Worm (Caenorhabditis elegans) whole organism, young adult: ENCODE data around the gene F35F11.2.

Experiments
- D2030.7 ChIP-seq: fragments of 200-800 bp; sonication (Bioruptor generic); IDR thresholded peaks from 2 replicates; pipeline ENCODE4 v1.3.6; 2022; ENCODE audit warnings: missing genetic modification reagents, missing genetic modification characterization, missing compliant biosample characterization
- F33H1.4 ChIP-seq: fragments of 200-800 bp; sonication (Bioruptor generic); IDR thresholded peaks from 2 replicates; pipeline ENCODE4 v1.3.6; 2022; ENCODE audit warnings: missing genetic modification reagents, missing genetic modification characterization, missing compliant biosample characterization
- F37B4.10 ChIP-seq: fragments of 200-800 bp; sonication (Bioruptor generic); IDR thresholded peaks from 2 replicates; pipeline ENCODE4 v1.3.6; 2022; ENCODE audit warnings: missing genetic modification characterization, missing compliant biosample characterization
- F49E8.2 ChIP-seq: sonication (generic microtip); optimal IDR thresholded peaks from 3 replicates; lab custom pipeline; 2017; ENCODE audit warnings: missing genetic modification characterization, mild to moderate bottlenecking, missing compliant biosample characterization, antibody characterized with exemption, moderate library complexity; ENCODE audit not compliant: insufficient read depth
- F57A8.1 ChIP-seq: fragments of 200-800 bp; sonication (Bioruptor generic); optimal IDR thresholded peaks from 2 replicates; lab custom pipeline; 2018; ENCODE audit warnings: mild to moderate bottlenecking, missing genetic modification characterization, moderate library complexity, missing compliant biosample characterization
- T07F8.4 ChIP-seq: sonication (generic microtip); optimal IDR thresholded peaks from 2 replicates; lab custom pipeline; 2016; ENCODE audit warnings: mild to moderate bottlenecking, missing genetic modification characterization, moderate library complexity, missing compliant biosample characterization
- Y53G8AR.9 ChIP-seq: fragments of 200-800 bp; sonication (Bioruptor generic); conservative IDR thresholded peaks from 2 replicates; pipeline ENCODE4 v1.3.6; 2022; ENCODE audit warnings: missing genetic modification reagents, missing genetic modification characterization, missing compliant biosample characterization
- Y95B8A.8 ChIP-seq: fragments of 200-800 bp; sonication (Bioruptor generic); IDR thresholded peaks from 2 replicates; pipeline ENCODE4 v1.3.6; 2022; ENCODE audit warnings: missing genetic modification reagents, missing genetic modification characterization, missing compliant biosample characterization
- atf-7 ChIP-seq: sonication (generic microtip); optimal IDR thresholded peaks from 2 replicates; lab custom pipeline; 2017; ENCODE audit warnings: mild to moderate bottlenecking, missing genetic modification characterization, missing compliant biosample characterization
- athp-1 ChIP-seq: sonication (generic microtip); optimal IDR thresholded peaks from 2 replicates; lab custom pipeline; 2017; ENCODE audit warnings: mild to moderate bottlenecking, missing genetic modification characterization, missing compliant biosample characterization
- attf-3 ChIP-seq: fragments of 200-800 bp; sonication (Bioruptor generic); conservative IDR thresholded peaks from 2 replicates; pipeline ENCODE4 v1.3.6; 2022; ENCODE audit warnings: missing genetic modification reagents, missing genetic modification characterization, missing compliant biosample characterization
- bed-1 ChIP-seq: fragments of 200-800 bp; sonication (Bioruptor generic); IDR thresholded peaks from 2 replicates; pipeline ENCODE4 v1.3.6; 2022; ENCODE audit warnings: missing genetic modification reagents, missing genetic modification characterization, missing compliant biosample characterization
- ceh-27 ChIP-seq: fragments of 200-800 bp; sonication (Bioruptor generic); optimal IDR thresholded peaks from 2 replicates; lab custom pipeline; 2018; ENCODE audit warnings: mild to moderate bottlenecking, missing genetic modification characterization, moderate library complexity, missing compliant biosample characterization
- ceh-40 ChIP-seq: fragments of 200-800 bp; sonication (Bioruptor generic); IDR thresholded peaks from 2 replicates; pipeline ENCODE4 v1.3.6; 2022; ENCODE audit warnings: missing genetic modification characterization, missing compliant biosample characterization
- dpff-1 ChIP-seq: sonication (generic microtip); optimal IDR thresholded peaks from 2 replicates; lab custom pipeline; 2017; ENCODE audit warnings: mild to moderate bottlenecking, missing genetic modification characterization, missing compliant biosample characterization
- gei-17 ChIP-seq: fragments of 200-800 bp; sonication (Bioruptor generic); optimal IDR thresholded peaks from 2 replicates; lab custom pipeline; 2018; ENCODE audit warnings: mild to moderate bottlenecking, missing genetic modification characterization, missing compliant biosample characterization
- him-1 ChIP-seq: sonication (generic microtip); optimal IDR thresholded peaks from 2 replicates; lab custom pipeline; 2016; ENCODE audit warnings: missing genotype, missing genetic modification reagents, missing genetic modification characterization, missing compliant biosample characterization
- hmg-1.2 ChIP-seq: fragments of 200-800 bp; sonication (Bioruptor generic); IDR thresholded peaks from 2 replicates; pipeline ENCODE4 v1.3.6; 2022; ENCODE audit warnings: missing genetic modification reagents, missing genetic modification characterization, missing compliant biosample characterization
- lag-1 ChIP-seq: fragments of 200-800 bp; sonication (Bioruptor generic); IDR thresholded peaks from 2 replicates; pipeline ENCODE4 v1.3.6; 2022; ENCODE audit warnings: missing genetic modification reagents, missing genetic modification characterization, missing compliant biosample characterization
- let-607 ChIP-seq, 2 experiments: fragments of 200-800 bp in 1 of 2; sonication (Bioruptor generic) in 1 of 2; sonication (generic microtip) in 1 of 2; optimal IDR thresholded peaks; 2 replicates each; lab custom pipeline; 2016 to 2018; ENCODE audit warnings: mild to moderate bottlenecking in 2 of 2, missing compliant biosample characterization in 2 of 2, missing genetic modification characterization in 2 of 2, moderate library complexity in 2 of 2, missing genotype in 1 of 2
- lin-54 ChIP-seq: fragments of 200-800 bp; sonication (Bioruptor generic); optimal IDR thresholded peaks from 2 replicates; lab custom pipeline; 2018; ENCODE audit warnings: mild to moderate bottlenecking, missing genetic modification characterization, missing compliant biosample characterization
- lsl-1 ChIP-seq: fragments of 200-800 bp; sonication (Bioruptor generic); optimal IDR thresholded peaks from 2 replicates; lab custom pipeline; 2018; ENCODE audit warnings: mild to moderate bottlenecking, missing genetic modification characterization, moderate library complexity, missing compliant biosample characterization
- mcd-1 ChIP-seq: fragments of 200-800 bp; sonication (Bioruptor generic); IDR thresholded peaks from 2 replicates; pipeline ENCODE4 v1.3.6; 2022; ENCODE audit warnings: missing genetic modification reagents, missing genetic modification characterization, missing compliant biosample characterization
- nfya-1 ChIP-seq: sonication (generic microtip); optimal IDR thresholded peaks from 2 replicates; lab custom pipeline; 2017; ENCODE audit warnings: antibody characterized with exemption, missing compliant biosample characterization, missing genetic modification characterization, borderline replicate concordance; ENCODE audit not compliant: insufficient read depth
- nhr-80 ChIP-seq: sonication (generic microtip); optimal IDR thresholded peaks from 2 replicates; lab custom pipeline; 2016; ENCODE audit warnings: missing genetic modification characterization, missing compliant biosample characterization
- nhr-90 ChIP-seq: sonication (generic microtip); optimal IDR thresholded peaks from 2 replicates; lab custom pipeline; 2016; ENCODE audit warnings: missing genotype, mild to moderate bottlenecking, missing genetic modification characterization, missing compliant biosample characterization
- rcor-1 ChIP-seq: fragments of 200-800 bp; sonication (Bioruptor generic); IDR thresholded peaks from 2 replicates; pipeline ENCODE4 v1.3.6; 2022; ENCODE audit warnings: missing genetic modification reagents, missing genetic modification characterization, missing compliant biosample characterization
- sdz-38 ChIP-seq: sonication (generic microtip); optimal IDR thresholded peaks from 2 replicates; lab custom pipeline; 2016; ENCODE audit warnings: missing genotype, missing genetic modification characterization, missing compliant biosample characterization
- sea-2 ChIP-seq: fragments of 200-800 bp; sonication (Bioruptor generic); IDR thresholded peaks from 2 replicates; pipeline ENCODE4 v1.3.6; 2022; ENCODE audit warnings: missing genetic modification characterization, missing compliant biosample characterization
- snpc-3.4 ChIP-seq: sonication (generic microtip); optimal IDR thresholded peaks from 2 replicates; lab custom pipeline; 2017; ENCODE audit warnings: missing genetic modification characterization, mild to moderate bottlenecking, missing compliant biosample characterization, antibody characterized with exemption, moderate library complexity, missing genotype, missing genetic modification reagents
- somi-1 ChIP-seq: fragments of 200-800 bp; sonication (Bioruptor generic); optimal IDR thresholded peaks from 2 replicates; lab custom pipeline; 2018; ENCODE audit warnings: mild to moderate bottlenecking, missing genetic modification characterization, missing compliant biosample characterization
- tbp1 ChIP-seq: fragments of 200-800 bp; sonication (Bioruptor generic); optimal IDR thresholded peaks from 2 replicates; lab custom pipeline; 2018; ENCODE audit warnings: mild to moderate bottlenecking, missing genetic modification characterization, missing compliant biosample characterization
- tbx-9 ChIP-seq: sonication (generic microtip); optimal IDR thresholded peaks from 2 replicates; lab custom pipeline; 2016; ENCODE audit warnings: borderline replicate concordance, missing genetic modification characterization, inconsistent platforms, missing compliant biosample characterization
- tlf-1 ChIP-seq: fragments of 200-800 bp; sonication (Bioruptor generic); optimal IDR thresholded peaks from 2 replicates; lab custom pipeline; 2018; ENCODE audit warnings: mild to moderate bottlenecking, missing genetic modification characterization, missing compliant biosample characterization
- ztf-28 ChIP-seq: fragments of 200-800 bp; sonication (Bioruptor generic); IDR thresholded peaks from 2 replicates; pipeline ENCODE4 v1.3.6; 2022; ENCODE audit warnings: missing genetic modification reagents, missing genetic modification characterization, missing compliant biosample characterization

Gene F35F11.2

ce11 chrIV:4053405-4053804 is 13.3 kb downstream of the F35F11.2 start:
- TF ChIP-seq tbx-9 (tag; lab: Kevin White, UChicago): no peak
- TF ChIP-seq let-607 (tag; optimal IDR thresholded peaks at IDR 0.05; lab: Kevin White, UChicago): no peak
- peak; percentile 11 for TF ChIP-seq nhr-80

ce11 chrIV:4055297-4055696 is 15.2 kb downstream of the F35F11.2 start:
- TF ChIP-seq atf-7 (tag; lab: Kevin White, UChicago): no peak
- TF ChIP-seq sdz-38 (tag; lab: Kevin White, UChicago): no peak
- no peak for TF ChIP-seq Y53G8AR.9 (GFP tag; lab: Robert Waterston, UW)
- no peak for TF ChIP-seq him-1 (tag; lab: Kevin White, UChicago)
- no peak for TF ChIP-seq tlf-1 (GFP tag; lab: Kevin White, UChicago)
- TF ChIP-seq dpff-1 (tag; lab: Kevin White, UChicago): no peak
- no peak for TF ChIP-seq sea-2 (GFP tag; lab: Robert Waterston, UW)
- TF ChIP-seq ceh-27 (GFP tag; lab: Kevin White, UChicago): no peak
- TF ChIP-seq tbp1 (GFP tag; lab: Kevin White, UChicago): no peak
- no peak for TF ChIP-seq F33H1.4 (GFP tag; lab: Robert Waterston, UW)
- TF ChIP-seq, all 124 proteins: peak for 0

DNA sequence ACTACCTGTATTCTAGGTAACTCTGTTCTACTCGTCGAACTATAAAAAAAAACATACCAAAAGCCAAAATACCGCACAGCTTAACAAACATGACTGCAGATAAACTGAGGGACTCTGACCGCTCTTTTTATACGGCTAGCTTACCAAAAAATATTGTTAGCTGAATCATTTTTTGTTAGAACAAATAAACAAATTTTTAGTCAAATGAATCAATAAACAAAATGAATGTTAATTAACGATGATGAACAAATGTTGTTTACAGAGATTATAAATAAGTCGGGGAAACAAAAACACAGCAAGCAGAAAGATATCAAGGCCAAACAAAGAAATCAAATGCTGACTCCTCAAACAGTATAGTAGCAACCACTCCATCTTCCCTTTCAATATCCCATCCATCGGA is 23.5 kb downstream of the F35F11.2 start, which contains the start of gene ilys-6:
TSS of gene ilys-6 (minus strand) at position 101 of the 400 bp plus-strand sequence.
- TF ChIP-seq Y95B8A.8 (GFP tag; lab: Robert Waterston, UW) (no peak), F57A8.1 (GFP tag; lab: Kevin White, UChicago) (no peak), nfya-1 (tag; lab: Kevin White, UChicago) (no peak), mcd-1 (GFP tag; lab: Robert Waterston, UW) (no peak)

ce11 chrIV:4067336-4067735 is 27.3 kb downstream of the F35F11.2 start:
- TF ChIP-seq sdz-38 (tag; lab: Kevin White, UChicago): no peak
- no peak for TF ChIP-seq D2030.7 (GFP tag; lab: Robert Waterston, UW)
- TF ChIP-seq ceh-40 (GFP tag; lab: Robert Waterston, UW): no peak
- no peak for TF ChIP-seq tlf-1 (GFP tag; lab: Kevin White, UChicago)
- TF ChIP-seq lin-54 (GFP tag; lab: Kevin White, UChicago): no peak
- TF ChIP-seq, all 124 proteins: peak for 0

ce11 chrIV:4068480-4068879 is 28.4 kb downstream of the F35F11.2 start, which contains the start of gene fbxb-55:
Gene fbxb-55 (plus strand): TSS chrIV:4068780.
- TF ChIP-seq lag-1 (GFP tag; lab: Robert Waterston, UW) (no peak), Y53G8AR.9 (GFP tag; lab: Robert Waterston, UW) (no peak), attf-3 (GFP tag; lab: Robert Waterston, UW) (no peak), rcor-1 (GFP tag; lab: Robert Waterston, UW) (no peak), snpc-3.4 (tag; lab: Kevin White, UChicago) (no peak), ztf-28 (GFP tag; lab: Robert Waterston, UW) (no peak), lsl-1 (GFP tag; lab: Kevin White, UChicago) (no peak), nfya-1 (tag; lab: Kevin White, UChicago) (no peak), nhr-90 (tag; lab: Kevin White, UChicago) (no peak), hmg-1.2 (GFP tag; lab: Robert Waterston, UW) (no peak), bed-1 (GFP tag; lab: Robert Waterston, UW) (no peak), sea-2 (GFP tag; lab: Robert Waterston, UW) (no peak), athp-1 (tag; lab: Kevin White, UChicago) (no peak), gei-17 (GFP tag; lab: Kevin White, UChicago) (no peak), T07F8.4 (no peak), dpff-1 (tag; lab: Kevin White, UChicago) (no peak), F37B4.10 (GFP tag; lab: Robert Waterston, UW) (no peak), F49E8.2 (tag; lab: Kevin White, UChicago) (no peak), somi-1 (GFP tag; lab: Kevin White, UChicago) (no peak)
- TF ChIP-seq, all 124 proteins: peak for 0
